Worm (Caenorhabditis elegans) whole organism, mixed stage, embryonic: ENCODE data around the gene M03A8.3.

Experiments used
- bed-3 ChIP-seq: fragments of 200-800 bp; sonication (Bioruptor generic); optimal IDR thresholded peaks from 3 replicates; lab custom pipeline; 2018; ENCODE audit warnings: mild to moderate bottlenecking, missing genetic modification characterization, moderate library complexity, missing compliant biosample characterization
- blmp-1 ChIP-seq: fragments of 150-350 bp; optimal IDR thresholded peaks from 2 replicates; lab custom pipeline; 2014; ENCODE audit warnings: missing biosample characterization, missing genetic modification characterization
- ceh-39 ChIP-seq: fragments of 150-350 bp; optimal IDR thresholded peaks from 2 replicates; lab custom pipeline; 2014; ENCODE audit warnings: missing biosample characterization, missing genetic modification characterization
- ceh-43 ChIP-seq: fragments of 200-800 bp; sonication (Bioruptor generic); optimal IDR thresholded peaks from 2 replicates; lab custom pipeline; 2018; ENCODE audit warnings: mild to moderate bottlenecking, missing genetic modification characterization, moderate library complexity, missing compliant biosample characterization
- ceh-83 ChIP-seq: fragments of 200-800 bp; sonication (Bioruptor generic); optimal IDR thresholded peaks from 2 replicates; lab custom pipeline; 2018; ENCODE audit warnings: mild to moderate bottlenecking, missing genetic modification characterization, missing compliant biosample characterization
- ces-1 ChIP-seq: fragments of 150-350 bp; optimal IDR thresholded peaks from 2 replicates; lab custom pipeline; 2014; ENCODE audit warnings: missing biosample characterization, missing genetic modification reagents, missing genetic modification characterization
- drap-1 ChIP-seq: fragments of 200-800 bp; sonication (Bioruptor generic); optimal IDR thresholded peaks from 3 replicates; lab custom pipeline; 2018; ENCODE audit warnings: mild to moderate bottlenecking, missing genetic modification characterization, missing compliant biosample characterization
- elt-1 ChIP-seq: sonication (generic microtip); optimal IDR thresholded peaks from 2 replicates; lab custom pipeline; 2017; ENCODE audit warnings: missing genetic modification characterization, mild to moderate bottlenecking, missing compliant biosample characterization, antibody characterized with exemption, moderate library complexity, borderline replicate concordance; ENCODE audit not compliant: insufficient read depth
- elt-3 ChIP-seq: fragments of 150-350 bp; optimal IDR thresholded peaks from 2 replicates; lab custom pipeline; 2014; ENCODE audit warnings: missing biosample characterization, missing genetic modification characterization
- flh-1 ChIP-seq: fragments of 200-800 bp; sonication (Bioruptor generic); optimal IDR thresholded peaks from 2 replicates; lab custom pipeline; 2018; ENCODE audit warnings: mild to moderate bottlenecking, missing genetic modification characterization, moderate library complexity, missing compliant biosample characterization
- ham-2 ChIP-seq: fragments of 200-800 bp; sonication (Bioruptor generic); optimal IDR thresholded peaks from 2 replicates; lab custom pipeline; 2018; ENCODE audit warnings: mild to moderate bottlenecking, missing genetic modification characterization, missing compliant biosample characterization
- hlh-1 ChIP-seq: fragments of 150-350 bp; optimal IDR thresholded peaks from 2 replicates; lab custom pipeline; 2014; ENCODE audit warnings: missing biosample characterization, missing genetic modification reagents, missing genetic modification characterization
- lin-13 ChIP-seq: fragments of 150-350 bp; optimal IDR thresholded peaks from 2 replicates; lab custom pipeline; 2014; ENCODE audit warnings: missing biosample characterization, missing genetic modification characterization
- lsy-2 ChIP-seq: fragments of 150-350 bp; optimal IDR thresholded peaks from 2 replicates; lab custom pipeline; 2014; ENCODE audit warnings: missing biosample characterization, missing genetic modification characterization
- mab-5 ChIP-seq: fragments of 150-350 bp; optimal IDR thresholded peaks from 2 replicates; lab custom pipeline; 2014; ENCODE audit warnings: missing biosample characterization, missing genetic modification characterization
- mep-1 ChIP-seq: fragments of 150-350 bp; optimal IDR thresholded peaks from 2 replicates; lab custom pipeline; 2017; ENCODE audit warnings: missing biosample characterization, missing genetic modification reagents, missing genetic modification characterization, inconsistent platforms
- mls-2 ChIP-seq: sonication (generic microtip); optimal IDR thresholded peaks from 2 replicates; lab custom pipeline; 2016; ENCODE audit warnings: mild to moderate bottlenecking, missing genetic modification characterization, moderate library complexity, missing compliant biosample characterization
- nhr-2 ChIP-seq: fragments of 150-350 bp; optimal IDR thresholded peaks from 2 replicates; lab custom pipeline; 2014; ENCODE audit warnings: missing biosample characterization, missing genetic modification characterization
- nhr-237 ChIP-seq: fragments of 150-350 bp; optimal IDR thresholded peaks from 2 replicates; lab custom pipeline; 2014; ENCODE audit warnings: missing biosample characterization, missing genetic modification characterization
- nhr-28 ChIP-seq: fragments of 150-350 bp; optimal IDR thresholded peaks from 2 replicates; lab custom pipeline; 2014; ENCODE audit warnings: missing biosample characterization, missing genetic modification characterization
- pha-4 ChIP-seq: fragments of 150-350 bp; optimal IDR thresholded peaks from 2 replicates; lab custom pipeline; 2018; ENCODE audit warnings: missing biosample characterization, missing genetic modification reagents, missing genetic modification characterization
- sem-2 ChIP-seq: fragments of 200-800 bp; sonication (Bioruptor generic); optimal IDR thresholded peaks from 2 replicates; lab custom pipeline; 2018; ENCODE audit warnings: mild to moderate bottlenecking, missing genetic modification characterization, missing compliant biosample characterization
- sptf-1 ChIP-seq: sonication (generic microtip); optimal IDR thresholded peaks from 2 replicates; lab custom pipeline; 2017; ENCODE audit warnings: mild to moderate bottlenecking, missing genetic modification characterization, moderate library complexity, missing compliant biosample characterization
- tbx-8 ChIP-seq: fragments of 200-800 bp; sonication (Bioruptor generic); optimal IDR thresholded peaks from 2 replicates; lab custom pipeline; 2018; ENCODE audit warnings: mild to moderate bottlenecking, missing genetic modification characterization, moderate library complexity, missing compliant biosample characterization
- unc-120 ChIP-seq: sonication (generic microtip); optimal IDR thresholded peaks from 2 replicates; lab custom pipeline; 2017; ENCODE audit warnings: missing genetic modification characterization, missing compliant biosample characterization; ENCODE audit not compliant: poor library complexity, severe bottlenecking
- unc-39 ChIP-seq: fragments of 150-350 bp; optimal IDR thresholded peaks from 2 replicates; lab custom pipeline; 2014; ENCODE audit warnings: missing biosample characterization, missing genetic modification characterization
- unc-62 ChIP-seq: fragments of 150-350 bp; optimal IDR thresholded peaks from 2 replicates; lab custom pipeline; 2014; ENCODE audit warnings: missing biosample characterization, missing genetic modification reagents, missing genetic modification characterization
- ztf-11 ChIP-seq: fragments of 150-350 bp; optimal IDR thresholded peaks from 2 replicates; lab custom pipeline; 2014; ENCODE audit warnings: missing biosample characterization, missing genetic modification characterization

M03A8.3 gene

DNA sequence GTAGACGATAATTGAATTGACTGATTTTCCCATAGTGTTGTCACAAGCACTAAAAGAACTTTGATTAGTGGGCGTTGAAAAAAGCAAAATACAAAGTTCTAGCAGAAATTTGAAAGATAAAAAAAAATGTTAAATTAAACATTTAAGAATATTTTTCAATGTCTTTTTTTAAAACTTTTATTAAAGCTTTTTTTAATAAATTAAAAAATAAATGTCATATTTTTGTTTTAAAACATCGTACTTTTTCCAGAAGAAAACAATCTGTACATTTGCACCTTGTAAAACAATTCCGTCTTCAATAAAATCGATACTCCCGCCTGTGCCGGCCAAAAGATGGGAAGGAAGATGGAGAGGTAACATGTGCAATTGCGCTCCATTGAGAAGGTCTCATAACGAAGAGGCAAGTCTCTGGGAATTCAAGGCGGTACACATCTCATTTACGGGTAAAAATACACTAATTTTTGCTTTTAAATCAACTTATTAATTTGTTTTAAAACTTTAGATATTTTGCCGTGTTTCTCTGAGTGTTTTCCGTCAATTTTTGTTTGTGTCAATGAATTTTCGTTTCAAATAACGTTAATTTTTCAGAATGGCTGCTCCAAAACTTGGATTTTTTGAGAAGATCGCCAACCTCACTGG, 40.9 kb downstream of the M03A8.3 start, which contains the start of the genes glr-6 and asg-2:
Gene glr-6 (minus strand): TSS at position 51 of the 639 bp plus-strand sequence.
Gene asg-2 (plus strand): TSS at position 589 of the 639 bp plus-strand sequence.
- TF ChIP-seq mep-1 (peak; percentile 96), nhr-2 (peak; percentile 25), sem-2 (no peak), elt-3 (no peak), unc-62 (GFP tag; lab: Kevin White, UChicago) (peak; percentile 21), drap-1 (GFP tag; lab: Kevin White, UChicago) (no peak), nhr-237 (tag; lab: Kevin White, UChicago) (peak; percentile 70), ceh-39 (tag; lab: Kevin White, UChicago) (peak; percentile 62), elt-1 (no peak), hlh-1 (tag; lab: Kevin White, UChicago) (peak; percentile 24), lin-13 (peak; percentile 18), ceh-83 (GFP tag; lab: Kevin White, UChicago) (no peak), sptf-1 (tag; lab: Kevin White, UChicago) (peak; percentile 10), pha-4 (tag; lab: Kevin White, UChicago) (peak; percentile 32), ztf-11 (tag; lab: Kevin White, UChicago) (peak; percentile 42), unc-120 (tag; lab: Kevin White, UChicago) (no peak), ces-1 (GFP tag; lab: Kevin White, UChicago) (peak; percentile 59), lsy-2 (tag; lab: Kevin White, UChicago) (peak; percentile 60)

DNA sequence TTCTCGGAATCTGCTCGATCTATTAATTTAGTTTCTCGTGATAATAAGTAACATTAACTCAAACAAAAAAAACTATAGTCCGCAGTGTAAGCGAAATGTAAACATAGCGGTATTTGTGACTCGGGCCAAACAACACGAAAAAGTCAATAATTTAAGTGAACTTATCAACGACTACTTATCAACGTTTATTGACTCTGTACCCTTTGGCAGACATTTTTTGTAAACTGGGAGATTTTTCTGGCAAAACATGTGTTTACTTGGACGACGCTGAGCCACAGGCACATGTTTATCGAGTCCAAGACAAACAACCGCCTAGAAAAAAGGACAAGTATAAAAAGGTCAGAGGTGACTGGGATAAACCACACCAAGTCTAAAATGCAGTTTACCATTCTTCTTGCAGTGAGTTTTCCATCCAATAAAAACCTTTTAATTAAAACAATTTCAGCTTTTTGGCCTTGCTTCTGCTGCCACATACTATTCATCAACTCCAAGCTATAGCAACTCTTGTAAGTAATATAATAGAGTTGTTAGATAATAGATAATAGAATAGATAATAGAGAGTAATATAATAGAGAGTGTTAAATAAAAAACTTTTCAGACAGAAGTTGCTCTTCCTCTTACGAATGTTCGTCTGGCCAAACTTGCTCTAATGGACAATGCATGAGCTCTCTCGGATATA, 44.7 kb downstream of the M03A8.3 start, which contains the start of gene C53B7.3:
Gene C53B7.3 (plus strand): TSS at position 362 of the 679 bp plus-strand sequence.
- TF ChIP-seq hlh-1 (tag; lab: Kevin White, UChicago) (no peak), pha-4 (tag; lab: Kevin White, UChicago) (peak; percentile 4)
- TF ChIP-seq, all 35 proteins: peak for 1

DNA sequence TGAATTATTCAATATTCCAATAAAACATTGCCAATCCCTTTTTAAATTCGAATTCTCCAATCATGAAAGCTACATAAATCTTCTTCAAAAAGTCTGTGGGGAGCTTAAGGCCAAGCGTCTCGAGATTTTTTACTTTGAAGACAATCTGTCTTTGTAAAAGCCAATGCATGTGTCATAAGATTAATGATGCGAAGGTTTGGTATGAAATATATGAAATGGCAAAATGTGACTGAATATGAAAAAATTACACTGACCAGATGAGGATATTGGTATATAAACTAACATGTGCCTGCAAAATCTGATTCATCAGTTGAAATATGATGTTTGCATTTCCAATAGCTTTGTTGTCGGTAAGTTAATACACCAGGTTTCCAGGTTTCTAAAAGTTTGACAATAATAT, 46.1 kb downstream of the M03A8.3 start, which contains the start of gene C53B7.2:
Gene C53B7.2 (plus strand): TSS at position 301 of the 400 bp plus-strand sequence.
- TF ChIP-seq unc-39 (tag; lab: Kevin White, UChicago) (no peak), bed-3 (GFP tag; lab: Kevin White, UChicago) (no peak), blmp-1 (tag; lab: Kevin White, UChicago) (no peak), elt-1 (no peak), tbx-8 (no peak), ham-2 (GFP tag; lab: Kevin White, UChicago) (no peak), nhr-2 (no peak), unc-62 (GFP tag; lab: Kevin White, UChicago) (no peak), ces-1 (GFP tag; lab: Kevin White, UChicago) (no peak), ceh-83 (GFP tag; lab: Kevin White, UChicago) (no peak), flh-1 (GFP tag; lab: Kevin White, UChicago) (no peak), mep-1 (no peak)
- TF ChIP-seq, all 35 proteins: peak for 0

DNA sequence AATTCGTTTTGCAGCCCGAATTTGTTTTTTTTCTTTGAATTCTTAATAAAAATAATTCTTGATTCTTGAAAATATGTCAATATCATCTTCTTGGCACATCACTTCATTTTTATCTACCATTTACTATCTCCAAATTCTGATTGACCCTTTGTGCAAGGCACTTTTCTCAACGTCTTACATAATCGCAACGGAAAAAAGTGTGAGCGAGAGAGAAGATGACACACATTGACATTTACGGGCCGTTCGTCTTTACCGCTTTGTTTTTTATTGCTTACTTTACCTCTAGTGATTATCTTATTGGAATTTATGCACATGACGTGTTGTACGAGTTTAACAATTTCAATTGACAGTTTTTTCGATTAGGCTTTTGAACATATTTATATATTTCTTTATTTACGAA, 48.7 kb downstream of the M03A8.3 start:
- TF ChIP-seq mab-5 (no peak), elt-3 (no peak), ztf-11 (tag; lab: Kevin White, UChicago) (no peak), mls-2 (tag; lab: Kevin White, UChicago) (no peak), sem-2 (no peak), lin-13 (no peak), ceh-43 (GFP tag; lab: Kevin White, UChicago) (no peak), ceh-39 (tag; lab: Kevin White, UChicago) (no peak), unc-120 (tag; lab: Kevin White, UChicago) (no peak), bed-3 (GFP tag; lab: Kevin White, UChicago) (no peak)

DNA sequence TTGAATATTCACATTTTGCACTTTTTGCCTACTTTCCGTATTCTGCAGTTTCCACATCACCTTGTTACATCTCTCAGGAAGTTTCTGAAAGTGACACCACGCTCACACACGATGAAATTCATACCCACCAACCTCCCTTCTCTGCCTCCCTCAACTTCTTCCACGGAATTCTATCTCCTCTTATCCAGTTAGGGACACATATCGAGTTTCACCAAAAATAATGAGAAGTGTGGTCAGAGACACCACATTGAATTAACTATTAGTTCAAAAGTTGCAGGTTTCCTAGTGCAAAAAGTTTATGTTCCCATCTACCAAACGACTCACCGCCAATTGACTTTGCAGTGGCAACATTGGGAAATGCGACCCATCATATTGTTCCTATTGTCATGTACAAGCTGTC, 50.6 kb downstream of the M03A8.3 start:
- peak; percentile 38 for TF ChIP-seq ces-1 (GFP tag; lab: Kevin White, UChicago)
- TF ChIP-seq nhr-28 = no peak
